Worm (Caenorhabditis elegans): ENCODE results near the gene str-264.

DNA sequence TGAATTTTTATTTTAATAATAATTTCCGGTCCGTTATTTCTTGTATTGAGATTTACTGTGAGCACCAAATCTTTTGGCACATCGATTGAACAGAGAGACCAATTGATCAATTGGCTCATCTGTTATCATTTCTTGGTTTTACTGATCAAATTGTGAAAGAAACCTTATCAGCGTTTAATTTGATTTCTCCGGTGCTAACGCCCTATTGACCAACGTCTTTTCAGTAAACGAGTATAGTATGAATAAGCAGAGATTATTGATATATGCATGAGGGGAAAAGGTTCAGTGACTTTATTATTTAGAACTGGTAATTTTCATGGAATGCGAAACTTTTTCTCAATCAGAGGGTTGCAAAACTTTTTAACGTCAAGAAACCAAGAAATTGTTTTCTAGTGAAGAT, 13.3 kb downstream of the str-264 start:
- TF ChIP-seq nfya-2 (GFP tag; IDR thresholded peaks at IDR 0.05) (no peak), hmg-20 (GFP tag; IDR thresholded peaks at IDR 0.05) (no peak), sdz-38 (tag; optimal IDR thresholded peaks at IDR 0.05) (no peak), ets-4 (GFP tag; optimal IDR thresholded peaks at IDR 0.05) (no peak), F55B11.4 (tag; optimal IDR thresholded peaks at IDR 0.05; ENCODE audit: borderline replicate concordance, insufficient read depth) (no peak), rcor-1 (GFP tag; IDR thresholded peaks at IDR 0.05) (no peak), ama-1 (optimal IDR thresholded peaks at IDR 0.05) (no peak), ama-1 (GFP tag; optimal IDR thresholded peaks at IDR 0.05) (no peak), lin-35 (GFP tag; optimal IDR thresholded peaks at IDR 0.05) (no peak), snpc-3.4 (tag; optimal IDR thresholded peaks at IDR 0.05) (no peak)

Measured in whole organism, young adult.